Fruit fly (Drosophila melanogaster): ENCODE data around the gene CG10077.

- TF ChIP-seq cyc (GFP tag; optimal IDR thresholded peaks at IDR 0.05), result no peak
- no peak for TF ChIP-seq OdsH (GFP tag; optimal IDR thresholded peaks at IDR 0.05)
- no peak for TF ChIP-seq lz (GFP tag; optimal IDR thresholded peaks at IDR 0.05)
Observed at dm6 chr3L:6961992-6962570, 6.4 kb upstream of the CG10077 start.

Measured in whole organism, prepupa.